Worm (Caenorhabditis elegans) whole organism, mixed stage, embryonic: Measurements from ENCODE around the gene Y44F5A.1.

Experiments used
- blmp-1 ChIP-seq: fragments of 150-350 bp; optimal IDR thresholded peaks from 2 replicates; lab custom pipeline; 2014; ENCODE audit warnings: missing biosample characterization, missing genetic modification characterization
- ceh-43 ChIP-seq: fragments of 200-800 bp; sonication (Bioruptor generic); optimal IDR thresholded peaks from 2 replicates; lab custom pipeline; 2018; ENCODE audit warnings: mild to moderate bottlenecking, missing genetic modification characterization, moderate library complexity, missing compliant biosample characterization
- lin-32 ChIP-seq: fragments of 200-800 bp; sonication (Bioruptor generic); optimal IDR thresholded peaks from 2 replicates; lab custom pipeline; 2018; ENCODE audit warnings: mild to moderate bottlenecking, missing genetic modification characterization, missing compliant biosample characterization
- nhr-12 ChIP-seq: fragments of 150-350 bp; optimal IDR thresholded peaks from 2 replicates; lab custom pipeline; 2014; ENCODE audit warnings: missing biosample characterization, missing genetic modification characterization
- nhr-237 ChIP-seq: fragments of 150-350 bp; optimal IDR thresholded peaks from 2 replicates; lab custom pipeline; 2014; ENCODE audit warnings: missing biosample characterization, missing genetic modification characterization
- unc-39 ChIP-seq: fragments of 150-350 bp; optimal IDR thresholded peaks from 2 replicates; lab custom pipeline; 2014; ENCODE audit warnings: missing biosample characterization, missing genetic modification characterization
- unc-62 ChIP-seq: fragments of 150-350 bp; optimal IDR thresholded peaks from 2 replicates; lab custom pipeline; 2014; ENCODE audit warnings: missing biosample characterization, missing genetic modification reagents, missing genetic modification characterization
- ztf-11 ChIP-seq: fragments of 150-350 bp; optimal IDR thresholded peaks from 2 replicates; lab custom pipeline; 2014; ENCODE audit warnings: missing biosample characterization, missing genetic modification characterization

- TF ChIP-seq nhr-237 (tag; lab: Kevin White, UChicago) = no peak
- TF ChIP-seq unc-39 (tag; lab: Kevin White, UChicago) = no peak
- TF ChIP-seq blmp-1 (tag; lab: Kevin White, UChicago) = no peak
- TF ChIP-seq nhr-12 (tag; lab: Kevin White, UChicago) = no peak
- TF ChIP-seq lin-32 (GFP tag; lab: Kevin White, UChicago) = no peak
- TF ChIP-seq ztf-11 (tag; lab: Kevin White, UChicago) = no peak
- TF ChIP-seq ceh-43 = no peak
- no peak for TF ChIP-seq unc-62 (GFP tag; lab: Kevin White, UChicago)
These were observed 14.6 kb downstream of the Y44F5A.1 start, which contains the start of gene nhr-20 for ce11 chrIII:4232811-4233269.
